Fruit fly (Drosophila melanogaster): ENCODE measurements around the gene MED6.
A peak's percentile ranks its signal among the peaks of the same experiment; 100 is the strongest.

Gene MED6

DNA sequence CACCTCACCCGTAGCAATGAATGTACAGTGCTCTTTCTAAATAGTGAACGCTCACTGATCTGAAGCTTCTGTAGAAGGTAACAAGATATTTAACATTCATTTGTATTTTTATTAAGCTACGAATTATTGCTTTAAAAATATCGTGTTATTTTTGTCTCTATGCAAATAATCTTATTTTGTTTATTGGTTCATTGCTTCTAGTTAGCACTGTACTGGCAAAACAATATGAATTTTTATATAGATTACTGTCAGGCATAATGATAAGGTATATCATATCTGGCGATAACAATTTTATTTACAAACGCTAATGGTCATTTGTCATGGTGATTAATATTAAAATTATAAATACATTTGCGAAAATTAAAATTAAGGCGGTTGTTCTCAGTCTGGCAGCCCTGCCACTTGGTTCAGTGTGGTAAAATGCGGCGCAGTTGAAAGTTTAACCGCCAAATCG lies 2.8 kb upstream of the MED6 start, which contains the start of gene CG9471 (continued):
- TF ChIP-seq tin (GFP tag; optimal IDR thresholded peaks at IDR 0.05) (peak; percentile 88), CG2875 (GFP tag; optimal IDR thresholded peaks at IDR 0.05) (peak; percentile 78), TFAM (GFP tag; optimal IDR thresholded peaks at IDR 0.05) (peak; percentile 38), CG3407 (GFP tag; optimal IDR thresholded peaks at IDR 0.05) (peak; percentile 75), E2f1 (GFP tag; IDR thresholded peaks at IDR 0.05) (peak; percentile 91), CG8290 (GFP tag; optimal IDR thresholded peaks at IDR 0.05) (peak; percentile 81), CG8290 (tag; optimal IDR thresholded peaks at IDR 0.05) (peak in 1 of 2 experiments; percentile 79), Oli (tag; optimal IDR thresholded peaks at IDR 0.05) (peak; percentile 89), CG10366 (GFP tag; IDR thresholded peaks at IDR 0.05) (peak; percentile 93), Trl (optimal IDR thresholded peaks at IDR 0.05) (no peak), Trl (GFP tag; optimal IDR thresholded peaks at IDR 0.05) (peak; percentile 93), bowl (GFP tag; IDR thresholded peaks at IDR 0.05) (peak; percentile 85), B-H2 (GFP tag; optimal IDR thresholded peaks at IDR 0.05) (peak; percentile 91), Lpt (GFP tag; optimal IDR thresholded peaks at IDR 0.05) (no peak), Sox102F (GFP tag; optimal IDR thresholded peaks at IDR 0.05) (peak; percentile 93), bbx (GFP tag; IDR thresholded peaks at IDR 0.05; ENCODE audit: partially characterized antibody) (no peak), gsb (GFP tag; IDR thresholded peaks at IDR 0.05) (peak; percentile 80), Doc3 (GFP tag; IDR thresholded peaks at IDR 0.05; ENCODE audit: partially characterized antibody) (no peak), tna (GFP tag; IDR thresholded peaks at IDR 0.05; ENCODE audit: partially characterized antibody) (no peak), CHES-1-like (GFP tag; optimal IDR thresholded peaks at IDR 0.05) (peak; percentile 84), nom (GFP tag; optimal IDR thresholded peaks at IDR 0.05) (peak; percentile 86), CG17359 (tag; optimal IDR thresholded peaks at IDR 0.05) (peak; percentile 92), Dip3 (GFP tag; optimal IDR thresholded peaks at IDR 0.05) (peak; percentile 94), en (GFP tag; optimal IDR thresholded peaks at IDR 0.05) (peak; percentile 72), CG32767 (GFP tag; IDR thresholded peaks at IDR 0.05) (peak; percentile 88; the same call in 1 of the 2 replicates), CG3995 (GFP tag; optimal IDR thresholded peaks at IDR 0.05) (peak; percentile 69), dimm (GFP tag; IDR thresholded peaks at IDR 0.05) (peak; percentile 68; the same call in 1 of the 2 replicates), CG10209 (GFP tag; optimal IDR thresholded peaks at IDR 0.05) (peak; percentile 90), Taf1 (GFP tag; IDR thresholded peaks at IDR 0.05) (peak; percentile 88), CG5953 (GFP tag; IDR thresholded peaks at IDR 0.05) (peak; percentile 83), Ets97D (GFP tag; optimal IDR thresholded peaks at IDR 0.05) (peak; percentile 70), Dfd (GFP tag; optimal IDR thresholded peaks at IDR 0.05) (no peak), Vsx1 (GFP tag; optimal IDR thresholded peaks at IDR 0.05) (peak; percentile 74), Dad (GFP tag; optimal IDR thresholded peaks at IDR 0.05) (peak; percentile 75), CG13123 (GFP tag; optimal IDR thresholded peaks at IDR 0.05) (peak; percentile 83), CG11696 (GFP tag; IDR thresholded peaks at IDR 0.05) (peak; percentile 84), cas (GFP tag; IDR thresholded peaks at IDR 0.05) (peak; percentile 91), Rx (GFP tag; IDR thresholded peaks at IDR 0.05) (peak; percentile 90), CG31388 (GFP tag; optimal IDR thresholded peaks at IDR 0.05) (peak; percentile 57), CG7987 (GFP tag; optimal IDR thresholded peaks at IDR 0.05) (peak; percentile 80), Ets65A (GFP tag) (peak; percentile 97), CG7928 (GFP tag; optimal IDR thresholded peaks at IDR 0.05) (peak; percentile 59), CG17829 (tag; optimal IDR thresholded peaks at IDR 0.05) (peak; percentile 91), sr (GFP tag; IDR thresholded peaks at IDR 0.05) (peak; percentile 48; the same call in 1 of the 3 replicates), CG2116 (GFP tag; optimal IDR thresholded peaks at IDR 0.05) (peak; percentile 69), bigmax (GFP tag; optimal IDR thresholded peaks at IDR 0.05) (peak; percentile 1), CG34224 (GFP tag; IDR thresholded peaks at IDR 0.05; ENCODE audit: partially characterized antibody) (no peak), tap (tag; optimal IDR thresholded peaks at IDR 0.05) (peak; percentile 92), HLH3B (GFP tag; IDR thresholded peaks at IDR 0.05) (peak; percentile 94), CG18262 (tag; optimal IDR thresholded peaks at IDR 0.05) (peak; percentile 90), disco-r (GFP tag; optimal IDR thresholded peaks at IDR 0.05) (peak; percentile 43), gro (GFP tag; optimal IDR thresholded peaks at IDR 0.05) (peak; percentile 89)
